Worm (Caenorhabditis elegans) whole organism, L1 larva: Measurements from ENCODE around the gene mcat-1.

Source experiments
- F16B12.6 ChIP-seq: fragments of 150-350 bp; optimal IDR thresholded peaks from 2 replicates; lab custom pipeline; 2014; ENCODE audit warnings: missing biosample characterization, missing genetic modification characterization
- aha-1 ChIP-seq: fragments of 150-350 bp; optimal IDR thresholded peaks from 2 replicates; lab custom pipeline; 2014; ENCODE audit warnings: missing biosample characterization, missing genetic modification characterization
- alr-1 ChIP-seq: fragments of 200-800 bp; sonication (Bioruptor generic); optimal IDR thresholded peaks from 2 replicates; lab custom pipeline; 2018; ENCODE audit warnings: borderline replicate concordance, mild to moderate bottlenecking, missing genetic modification characterization, missing compliant biosample characterization
- blmp-1 ChIP-seq: fragments of 150-350 bp; optimal IDR thresholded peaks from 2 replicates; lab custom pipeline; 2014; ENCODE audit warnings: missing biosample characterization, missing genetic modification characterization
- ceh-63 ChIP-seq: fragments of 200-800 bp; sonication (Bioruptor generic); optimal IDR thresholded peaks from 2 replicates; lab custom pipeline; 2018; ENCODE audit warnings: mild to moderate bottlenecking, missing genetic modification characterization, missing compliant biosample characterization
- ceh-8 ChIP-seq: fragments of 200-800 bp; sonication (Bioruptor generic); optimal IDR thresholded peaks from 2 replicates; lab custom pipeline; 2018; ENCODE audit warnings: mild to moderate bottlenecking, missing genetic modification characterization, moderate library complexity, missing compliant biosample characterization
- ceh-82 ChIP-seq, 3 experiments: fragments of 150-350 bp in 1 of 3; sonication (generic microtip) in 2 of 3; optimal IDR thresholded peaks; 2 replicates each; lab custom pipeline; 2014 to 2017; ENCODE audit warnings: missing biosample characterization in 3 of 3, missing genetic modification characterization in 3 of 3
- dpl-1 ChIP-seq, 3 experiments: fragments of 150-350 bp in 2 of 3; sonication (generic microtip) in 1 of 3; optimal IDR thresholded peaks; 2 replicates each; lab custom pipeline; 2014 to 2017; ENCODE audit warnings: missing biosample characterization in 3 of 3, missing genetic modification characterization in 3 of 3, missing genetic modification reagents in 3 of 3
- efl-3 ChIP-seq: fragments of 200-800 bp; sonication (Bioruptor generic); optimal IDR thresholded peaks from 2 replicates; lab custom pipeline; 2018; ENCODE audit warnings: mild to moderate bottlenecking, missing genetic modification characterization, missing compliant biosample characterization
- egl-27 ChIP-seq, 2 experiments: fragments of 150-350 bp in 1 of 2; sonication (generic microtip); optimal IDR thresholded peaks; 3 replicates each; lab custom pipeline; 2017 to 2018; ENCODE audit warnings: missing biosample characterization in 2 of 2, missing genetic modification characterization in 2 of 2, missing genetic modification reagents in 2 of 2
- elt-2 ChIP-seq: sonication (generic microtip); optimal IDR thresholded peaks from 2 replicates; lab custom pipeline; 2016; ENCODE audit warnings: missing genetic modification characterization, mild to moderate bottlenecking, inconsistent platforms, missing compliant biosample characterization, missing genetic modification reagents
- elt-3 ChIP-seq, 6 experiments: fragments of 150-350 bp in 1 of 6; sonication (generic microtip); optimal IDR thresholded peaks; 2 replicates each; lab custom pipeline; 2017 to 2018; ENCODE audit warnings: missing biosample characterization in 6 of 6, missing genetic modification characterization in 6 of 6, inconsistent platforms in 1 of 6
- fos-1 ChIP-seq: fragments of 150-350 bp; optimal IDR thresholded peaks from 2 replicates; lab custom pipeline; 2014; ENCODE audit warnings: missing biosample characterization, missing genetic modification characterization
- grh-1 ChIP-seq: fragments of 200-800 bp; sonication (Bioruptor generic); IDR thresholded peaks from 2 replicates; pipeline ENCODE4 v1.3.6; 2022; ENCODE audit warnings: missing genetic modification reagents, missing genetic modification characterization, missing compliant biosample characterization
- hlh-4 ChIP-seq: sonication (generic microtip); optimal IDR thresholded peaks from 2 replicates; lab custom pipeline; 2016; ENCODE audit warnings: mild to moderate bottlenecking, missing genetic modification characterization, missing compliant biosample characterization
- jun-1 ChIP-seq: fragments of 150-350 bp; optimal IDR thresholded peaks from 2 replicates; lab custom pipeline; 2014; ENCODE audit warnings: missing biosample characterization, missing genetic modification reagents, missing genetic modification characterization
- lin-13 ChIP-seq: fragments of 150-350 bp; optimal IDR thresholded peaks from 2 replicates; lab custom pipeline; 2014; ENCODE audit warnings: missing biosample characterization, missing genetic modification reagents, missing genetic modification characterization
- lin-14 ChIP-seq: fragments of 200-800 bp; sonication (Bioruptor generic); optimal IDR thresholded peaks from 2 replicates; lab custom pipeline; 2018; ENCODE audit warnings: mild to moderate bottlenecking, missing genetic modification characterization, moderate library complexity, missing compliant biosample characterization
- lin-35 ChIP-seq, 2 experiments: fragments of 150-350 bp; optimal IDR thresholded peaks; 2 replicates each; lab custom pipeline; 2014; ENCODE audit warnings: missing biosample characterization in 2 of 2, missing genetic modification characterization in 2 of 2, missing genetic modification reagents in 2 of 2
- mdl-1 ChIP-seq, 2 experiments: fragments of 150-350 bp; optimal IDR thresholded peaks; 2 replicates each; lab custom pipeline; 2014 to 2017; ENCODE audit warnings: missing biosample characterization in 2 of 2, missing genetic modification characterization in 2 of 2, inconsistent platforms in 1 of 2
- mep-1 ChIP-seq: fragments of 150-350 bp; optimal IDR thresholded peaks from 2 replicates; lab custom pipeline; 2014; ENCODE audit warnings: missing biosample characterization, missing genetic modification characterization
- nhr-11 ChIP-seq: fragments of 150-350 bp; optimal IDR thresholded peaks from 2 replicates; lab custom pipeline; 2014; ENCODE audit warnings: missing biosample characterization, missing genetic modification characterization
- nhr-12 ChIP-seq: sonication (generic microtip); optimal IDR thresholded peaks from 2 replicates; lab custom pipeline; 2017; ENCODE audit warnings: missing biosample characterization, missing genetic modification characterization
- nhr-19 ChIP-seq: fragments of 200-800 bp; sonication (Bioruptor generic); conservative IDR thresholded peaks from 2 replicates; pipeline ENCODE4 v1.3.6; 2022; ENCODE audit warnings: missing genetic modification characterization, missing compliant biosample characterization
- nhr-20 ChIP-seq: sonication (generic microtip); optimal IDR thresholded peaks from 2 replicates; lab custom pipeline; 2016; ENCODE audit warnings: mild to moderate bottlenecking, missing genetic modification characterization, missing compliant biosample characterization
- nhr-71 ChIP-seq: sonication (generic microtip); optimal IDR thresholded peaks from 2 replicates; lab custom pipeline; 2016; ENCODE audit warnings: mild to moderate bottlenecking, missing genetic modification characterization, moderate library complexity, missing compliant biosample characterization
- nhr-76 ChIP-seq: sonication (generic microtip); optimal IDR thresholded peaks from 2 replicates; lab custom pipeline; 2017; ENCODE audit warnings: missing biosample characterization, missing genetic modification characterization
- nhr-77 ChIP-seq: fragments of 150-350 bp; optimal IDR thresholded peaks from 2 replicates; lab custom pipeline; 2014; ENCODE audit warnings: missing biosample characterization, missing genetic modification characterization
- nhr-85 ChIP-seq: sonication (generic microtip); peaks from one replicate; lab custom pipeline; 2016; ENCODE audit warnings: missing genetic modification characterization, inconsistent platforms, missing compliant biosample characterization
- nhr-90 ChIP-seq: sonication (generic microtip); optimal IDR thresholded peaks from 2 replicates; lab custom pipeline; 2016; ENCODE audit warnings: mild to moderate bottlenecking, missing genetic modification characterization, missing compliant biosample characterization; ENCODE audit not compliant: poor library complexity
- pag-3 ChIP-seq: sonication (generic microtip); optimal IDR thresholded peaks from 2 replicates; lab custom pipeline; 2017; ENCODE audit warnings: missing genetic modification characterization, mild to moderate bottlenecking, missing compliant biosample characterization, antibody characterized with exemption, borderline replicate concordance; ENCODE audit not compliant: insufficient read depth
- pqm-1 ChIP-seq: sonication (generic microtip); optimal IDR thresholded peaks from 3 replicates; lab custom pipeline; 2017; ENCODE audit warnings: missing biosample characterization, missing genetic modification characterization
- rnt-1 ChIP-seq: sonication (generic microtip); optimal IDR thresholded peaks from 2 replicates; lab custom pipeline; 2016; ENCODE audit warnings: mild to moderate bottlenecking, missing genetic modification characterization, moderate library complexity, missing compliant biosample characterization
- snu-23 ChIP-seq: sonication (generic microtip); optimal IDR thresholded peaks from 2 replicates; lab custom pipeline; 2016; ENCODE audit warnings: missing genetic modification characterization, missing compliant biosample characterization
- swsn-7 ChIP-seq: sonication (generic microtip); optimal IDR thresholded peaks from 2 replicates; lab custom pipeline; 2016; ENCODE audit warnings: missing genetic modification characterization, missing compliant biosample characterization
- tbx-2 ChIP-seq: sonication (generic microtip); optimal IDR thresholded peaks from 2 replicates; lab custom pipeline; 2016; ENCODE audit warnings: missing genetic modification characterization, missing compliant biosample characterization
- unc-130 ChIP-seq: fragments of 150-350 bp; optimal IDR thresholded peaks from 2 replicates; lab custom pipeline; 2017; ENCODE audit warnings: missing biosample characterization, missing genetic modification characterization, inconsistent platforms
- unc-62 ChIP-seq: fragments of 150-350 bp; optimal IDR thresholded peaks from 2 replicates; lab custom pipeline; 2014; ENCODE audit warnings: missing biosample characterization, missing genetic modification reagents, missing genetic modification characterization
- unc-86 ChIP-seq: sonication (generic microtip); optimal IDR thresholded peaks from 2 replicates; lab custom pipeline; 2016; ENCODE audit warnings: missing genetic modification characterization, missing compliant biosample characterization
- unc-98 ChIP-seq: fragments of 200-800 bp; sonication (Bioruptor generic); IDR thresholded peaks from 2 replicates; pipeline ENCODE4 v1.3.6; 2022; ENCODE audit warnings: missing genetic modification characterization, missing compliant biosample characterization
- vab-15 ChIP-seq: sonication (generic microtip); optimal IDR thresholded peaks from 2 replicates; lab custom pipeline; 2017; ENCODE audit warnings: missing genotype, mild to moderate bottlenecking, missing genetic modification characterization, missing compliant biosample characterization
- ztf-11 ChIP-seq, 2 experiments: sonication (generic microtip); optimal IDR thresholded peaks; 2 replicates each; lab custom pipeline; 2016 to 2017; ENCODE audit warnings: missing genetic modification characterization in 2 of 2, missing biosample characterization in 1 of 2, missing compliant biosample characterization in 1 of 2
- ztf-4 ChIP-seq: fragments of 150-350 bp; optimal IDR thresholded peaks from 2 replicates; lab custom pipeline; 2014; ENCODE audit warnings: missing biosample characterization, missing genetic modification characterization

The mcat-1 gene

ce11 chrII:66322-66721 is 25.0 kb downstream of the mcat-1 start (continued):
- no peak for TF ChIP-seq unc-98
- peak; percentile 22 for TF ChIP-seq fos-1 (tag; lab: Kevin White, UChicago)
- peak; percentile 33; the same call in 1 of the 2 replicates for TF ChIP-seq grh-1 (GFP tag; lab: Robert Waterston, UW)
- TF ChIP-seq nhr-71 (tag; lab: Kevin White, UChicago), result peak; percentile 64
- peak; percentile 71 for TF ChIP-seq snu-23
- TF ChIP-seq dpl-1 (GFP tag; optimal IDR thresholded peaks at IDR 0.05; lab: Kevin White, UChicago), result peak in 2 of 3 experiments; percentile 11 to 34
- TF ChIP-seq tbx-2, result peak; percentile 0
- peak; percentile 49 for TF ChIP-seq pag-3
- TF ChIP-seq lin-14 (GFP tag; lab: Kevin White, UChicago), result peak; percentile 80
- TF ChIP-seq ztf-4 (tag; lab: Kevin White, UChicago), result peak; percentile 21
- no peak for TF ChIP-seq ztf-11 (tag; optimal IDR thresholded peaks at IDR 0.05; lab: Kevin White, UChicago)

ce11 chrII:65484-65883 is 25.8 kb downstream of the mcat-1 start:
- no peak for TF ChIP-seq unc-62 (GFP tag; lab: Kevin White, UChicago)
- TF ChIP-seq ceh-82 (tag; optimal IDR thresholded peaks at IDR 0.05; lab: Kevin White, UChicago), result no peak
- TF ChIP-seq pqm-1 (tag; lab: Kevin White, UChicago), result peak; percentile 54
- peak; percentile 7 for TF ChIP-seq elt-2 (tag; lab: Kevin White, UChicago)
- TF ChIP-seq, all 84 proteins: peak for 2

DNA sequence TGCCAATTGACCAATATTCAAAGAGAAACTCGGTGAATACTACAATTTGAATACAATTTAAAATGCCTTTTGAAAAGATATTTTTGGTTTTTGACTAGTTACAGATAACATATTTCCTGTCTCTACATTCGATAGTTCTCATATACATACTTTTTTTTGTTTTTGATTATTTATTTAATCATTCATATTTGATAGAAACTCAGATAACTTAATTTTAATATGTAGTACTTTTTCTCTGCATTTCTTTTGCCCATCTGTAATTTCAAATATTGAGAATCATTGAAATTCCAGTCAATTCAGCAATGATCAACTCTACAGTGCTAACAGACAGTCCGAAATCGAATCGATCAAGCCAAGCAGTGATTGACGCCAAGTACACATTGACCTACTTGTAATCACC is 30.3 kb downstream of the mcat-1 start, which contains the start of gene C23H3.2:
Gene C23H3.2, plus strand, starts transcription at position 301 of the 400 bp plus-strand sequence.
- TF ChIP-seq nhr-11 (tag; lab: Kevin White, UChicago), result no peak
- TF ChIP-seq nhr-76, result no peak
- no peak for TF ChIP-seq ztf-11 (tag; optimal IDR thresholded peaks at IDR 0.05; lab: Kevin White, UChicago)
- no peak for TF ChIP-seq elt-2 (tag; lab: Kevin White, UChicago)
- TF ChIP-seq tbx-2, result no peak
- no peak for TF ChIP-seq unc-86 (tag; lab: Kevin White, UChicago)
- TF ChIP-seq nhr-71 (tag; lab: Kevin White, UChicago), result no peak
- TF ChIP-seq hlh-4, result no peak
- no peak for TF ChIP-seq F16B12.6
- TF ChIP-seq rnt-1 (tag; lab: Kevin White, UChicago), result no peak
- no peak for TF ChIP-seq nhr-90 (tag; lab: Kevin White, UChicago)
- TF ChIP-seq swsn-7 (tag; lab: Kevin White, UChicago), result no peak
- no peak for TF ChIP-seq jun-1
- no peak for TF ChIP-seq alr-1 (tag; lab: Kevin White, UChicago)
- no peak for TF ChIP-seq aha-1 (tag; lab: Kevin White, UChicago)
- no peak for TF ChIP-seq unc-130 (tag; lab: Kevin White, UChicago)
- TF ChIP-seq lin-13 (GFP tag; lab: Kevin White, UChicago), result no peak
- TF ChIP-seq nhr-20 (tag; lab: Kevin White, UChicago), result no peak

DNA sequence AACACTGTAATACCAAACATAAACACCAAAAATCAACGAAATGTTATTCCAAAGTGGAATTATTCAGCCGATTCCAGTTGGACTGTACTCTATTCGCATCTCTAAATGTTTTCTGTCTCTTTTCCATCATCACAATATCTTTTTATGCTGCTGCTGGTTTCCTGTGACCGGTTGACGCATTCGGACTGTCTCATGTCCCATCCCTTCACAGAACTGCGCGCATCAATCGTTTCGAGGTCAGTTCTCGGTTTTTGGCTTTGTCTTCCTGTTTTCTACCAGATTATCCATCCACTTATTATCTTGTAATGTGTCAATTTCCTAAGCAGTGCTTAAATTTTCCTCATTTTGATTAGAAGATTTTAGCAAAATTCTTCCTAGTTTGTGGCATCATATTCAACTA is 31.3 kb downstream of the mcat-1 start:
- TF ChIP-seq blmp-1 (tag; lab: Kevin White, UChicago) (peak; percentile 59), ceh-63 (GFP tag; lab: Kevin White, UChicago) (no peak), mep-1 (no peak), nhr-77 (tag; lab: Kevin White, UChicago) (no peak), nhr-19 (GFP tag; lab: Robert Waterston, UW) (no peak), elt-3 (tag; optimal IDR thresholded peaks at IDR 0.05; lab: Kevin White, UChicago) (no peak), snu-23 (peak; percentile 54), vab-15 (tag; lab: Kevin White, UChicago) (no peak), efl-3 (GFP tag; lab: Kevin White, UChicago) (no peak), mdl-1 (tag; optimal IDR thresholded peaks at IDR 0.05; lab: Kevin White, UChicago) (no peak), nhr-20 (tag; lab: Kevin White, UChicago) (peak; percentile 24), dpl-1 (GFP tag; optimal IDR thresholded peaks at IDR 0.05; lab: Kevin White, UChicago) (no peak), egl-27 (tag; optimal IDR thresholded peaks at IDR 0.05; lab: Kevin White, UChicago) (no peak), nhr-85 (tag; lab: Kevin White, UChicago) (peak; percentile 65), pqm-1 (tag; lab: Kevin White, UChicago) (no peak), grh-1 (GFP tag; lab: Robert Waterston, UW) (no peak), lin-14 (GFP tag; lab: Kevin White, UChicago) (peak; percentile 50), lin-35 (GFP tag; optimal IDR thresholded peaks at IDR 0.05; lab: Kevin White, UChicago) (peak in 1 of 2 experiments; percentile 16), nhr-12 (tag; lab: Kevin White, UChicago) (no peak), nhr-71 (tag; lab: Kevin White, UChicago) (peak; percentile 3), ceh-8 (GFP tag; lab: Kevin White, UChicago) (no peak)
